Fruit fly (Drosophila melanogaster) whole organism, embryonic: Measurements from ENCODE around the gene CG6340.

Source experiments
- Adf1 ChIP-seq: fragments of 200-800 bp; sonication (Bioruptor generic); IDR thresholded peaks from 2 replicates; pipeline ENCODE4 v1.3.6; 2022; ENCODE audit warnings: missing biosample characterization, missing genetic modification characterization
- CG10543 ChIP-seq: fragments of 200-800 bp; sonication (Bioruptor generic); optimal IDR thresholded peaks from 3 replicates; lab custom pipeline; 2017; ENCODE audit warnings: missing biosample characterization, mild to moderate bottlenecking, missing genetic modification characterization, moderate library complexity
- CG10979 ChIP-seq: fragments of 200-800 bp; sonication (Bioruptor generic); optimal IDR thresholded peaks from 2 replicates; lab custom pipeline; 2018; ENCODE audit warnings: missing biosample characterization, mild to moderate bottlenecking, missing genetic modification characterization, moderate library complexity
- CG12391 ChIP-seq: fragments of 200-800 bp; sonication (Bioruptor generic); optimal IDR thresholded peaks from 3 replicates; lab custom pipeline; 2018; ENCODE audit warnings: missing biosample characterization, mild to moderate bottlenecking, missing genetic modification characterization, moderate library complexity
- CG13775 ChIP-seq: fragments of 200-800 bp; sonication (Bioruptor generic); optimal IDR thresholded peaks from 3 replicates; lab custom pipeline; 2017; ENCODE audit warnings: missing biosample characterization, mild to moderate bottlenecking, missing genetic modification characterization
- CG13894 ChIP-seq: fragments of 200-800 bp; sonication (Bioruptor generic); optimal IDR thresholded peaks from 3 replicates; lab custom pipeline; 2018; ENCODE audit warnings: missing biosample characterization, mild to moderate bottlenecking, missing genetic modification characterization, moderate library complexity
- CG14441 ChIP-seq: fragments of 200-800 bp; sonication (Bioruptor generic); IDR thresholded peaks from 2 replicates; pipeline ENCODE4 v1.3.6; 2022; ENCODE audit warnings: missing biosample characterization, missing genetic modification characterization
- CG14965 ChIP-seq: fragments of 200-800 bp; sonication (Bioruptor generic); optimal IDR thresholded peaks from 2 replicates; lab custom pipeline; 2016; ENCODE audit warnings: missing biosample characterization, missing genetic modification characterization, borderline replicate concordance
- CG17612 ChIP-seq: fragments of 200-800 bp; sonication (Bioruptor generic); IDR thresholded peaks from 2 replicates; pipeline ENCODE4 v1.3.6; 2022; ENCODE audit warnings: missing biosample characterization, missing genetic modification characterization
- CG2199 ChIP-seq: fragments of 200-800 bp; sonication (Bioruptor generic); IDR thresholded peaks from 3 replicates; pipeline ENCODE4 v1.3.6; 2022; ENCODE audit warnings: missing biosample characterization, missing genetic modification characterization
- CG30431 ChIP-seq: fragments of 200-800 bp; sonication (Bioruptor generic); optimal IDR thresholded peaks from 2 replicates; lab custom pipeline; 2017; ENCODE audit warnings: missing biosample characterization, missing genetic modification characterization
- CG31388 ChIP-seq: fragments of 200-800 bp; sonication (Bioruptor generic); optimal IDR thresholded peaks from 2 replicates; lab custom pipeline; 2016; ENCODE audit warnings: missing biosample characterization, missing genetic modification characterization
- CG3726 ChIP-seq: fragments of 200-800 bp; sonication (Bioruptor generic); IDR thresholded peaks from 3 replicates; pipeline ENCODE4, ENCODE4 v1.3.6; 2022; ENCODE audit warnings: missing biosample characterization, missing genetic modification characterization
- CG4617 ChIP-seq: fragments of 200-800 bp; sonication (Bioruptor generic); optimal IDR thresholded peaks from 3 replicates; lab custom pipeline; 2016; ENCODE audit warnings: missing biosample characterization, missing genetic modification characterization, borderline replicate concordance
- CG6175 ChIP-seq: fragments of 200-800 bp; sonication (Bioruptor generic); IDR thresholded peaks from 3 replicates; pipeline ENCODE4 v1.3.6; 2022; ENCODE audit warnings: missing biosample characterization, missing genetic modification characterization
- CG6765 ChIP-seq: fragments of 200-800 bp; sonication (Bioruptor generic); optimal IDR thresholded peaks from 3 replicates; lab custom pipeline; 2017; ENCODE audit warnings: missing biosample characterization, mild to moderate bottlenecking, missing genetic modification characterization
- CG7556 ChIP-seq: fragments of 200-800 bp; sonication (Bioruptor generic); optimal IDR thresholded peaks from 2 replicates; lab custom pipeline; 2017; ENCODE audit warnings: missing biosample characterization, mild to moderate bottlenecking, missing genetic modification characterization
- CG7928 ChIP-seq: fragments of 200-800 bp; sonication (Bioruptor generic); optimal IDR thresholded peaks from 2 replicates; lab custom pipeline; 2017; ENCODE audit warnings: missing biosample characterization, mild to moderate bottlenecking, missing genetic modification characterization
- CG8290 ChIP-seq, 3 experiments: fragments of 200-800 bp; sonication (Bioruptor generic); optimal IDR thresholded peaks; 2 replicates each; lab custom pipeline; 2016 to 2019; ENCODE audit warnings: missing biosample characterization in 3 of 3, missing genetic modification characterization in 3 of 3, mild to moderate bottlenecking in 2 of 3, moderate library complexity in 1 of 3
- CG8765 ChIP-seq: fragments of 200-800 bp; sonication (Bioruptor generic); IDR thresholded peaks from 2 replicates; pipeline ENCODE4 v1.3.6; 2022; ENCODE audit warnings: missing biosample characterization, missing genetic modification characterization
- Dp ChIP-seq: fragments of 200-800 bp; sonication (Bioruptor generic); optimal IDR thresholded peaks from 2 replicates; lab custom pipeline; 2018; ENCODE audit warnings: missing biosample characterization, mild to moderate bottlenecking, missing genetic modification characterization, moderate library complexity
- E2f2 ChIP-seq: fragments of 200-800 bp; sonication (Bioruptor generic); IDR thresholded peaks from 2 replicates; pipeline ENCODE4 v1.3.6; 2022; ENCODE audit warnings: missing biosample characterization, missing genetic modification characterization
- ERR ChIP-seq: fragments of 200-800 bp; sonication (Bioruptor generic); optimal IDR thresholded peaks from 2 replicates; lab custom pipeline; 2016; ENCODE audit warnings: missing biosample characterization, missing genetic modification characterization
- MTF-1 ChIP-seq: fragments of 200-800 bp; sonication (Bioruptor generic); optimal IDR thresholded peaks from 2 replicates; lab custom pipeline; 2018; ENCODE audit warnings: missing biosample characterization, mild to moderate bottlenecking, missing genetic modification characterization, borderline replicate concordance
- Med ChIP-seq: fragments of 200-800 bp; sonication (Bioruptor generic); peaks from one replicate; lab custom pipeline; 2016; ENCODE audit warnings: missing biosample characterization, missing genetic modification characterization, mild to moderate bottlenecking, inconsistent platforms, moderate library complexity
- Mrtf ChIP-seq: fragments of 200-800 bp; sonication (Bioruptor generic); IDR thresholded peaks from 3 replicates; pipeline ENCODE4 v1.3.6; 2022; ENCODE audit warnings: missing biosample characterization, missing genetic modification characterization
- Opbp ChIP-seq: fragments of 200-800 bp; sonication (Bioruptor generic); IDR thresholded peaks from 3 replicates; pipeline ENCODE4 v1.3.6; 2022; ENCODE audit warnings: missing biosample characterization, missing genetic modification characterization; ENCODE audit not compliant: partially characterized antibody
- Rx ChIP-seq: fragments of 200-800 bp; sonication (Bioruptor generic); IDR thresholded peaks from 2 replicates; pipeline ENCODE4 v1.3.6; 2022; ENCODE audit warnings: missing biosample characterization, missing genetic modification characterization
- Sox100B ChIP-seq: fragments of 200-800 bp; sonication (Bioruptor generic); optimal IDR thresholded peaks from 3 replicates; lab custom pipeline; 2018; ENCODE audit warnings: missing biosample characterization, mild to moderate bottlenecking, missing genetic modification characterization
- Taf1 ChIP-seq: fragments of 200-800 bp; sonication (Bioruptor generic); IDR thresholded peaks from 2 replicates; pipeline ENCODE4 v1.3.6; 2022; ENCODE audit warnings: missing biosample characterization, missing genetic modification characterization
- amos ChIP-seq: fragments of 200-800 bp; sonication (Bioruptor generic); IDR thresholded peaks from 2 replicates; pipeline ENCODE4 v1.3.6; 2022; ENCODE audit warnings: missing biosample characterization, missing genetic modification characterization; ENCODE audit not compliant: partially characterized antibody
- bcd ChIP-seq: fragments of 200-800 bp; sonication (Bioruptor generic); optimal IDR thresholded peaks from 2 replicates; lab custom pipeline; 2017; ENCODE audit warnings: missing biosample characterization, mild to moderate bottlenecking, missing genetic modification characterization
- br ChIP-seq: fragments of >200 bp; optimal IDR thresholded peaks from 2 replicates; lab custom pipeline; 2017
- btn ChIP-seq: fragments of 200-800 bp; sonication (Bioruptor generic); optimal IDR thresholded peaks from 2 replicates; lab custom pipeline; 2016; ENCODE audit warnings: missing biosample characterization, missing genetic modification characterization
- eve ChIP-seq, 2 experiments: fragments of >200 bp; optimal IDR thresholded peaks; 2 replicates each; lab custom pipeline; 2017; ENCODE audit warnings: missing biosample characterization in 2 of 2, missing genetic modification characterization in 2 of 2
- eyg ChIP-seq: fragments of 200-800 bp; sonication (Bioruptor generic); optimal IDR thresholded peaks from 3 replicates; lab custom pipeline; 2016; ENCODE audit warnings: missing biosample characterization, missing genetic modification characterization
- gem ChIP-seq: fragments of 200-800 bp; sonication (Bioruptor generic); optimal IDR thresholded peaks from 2 replicates; lab custom pipeline; 2019; ENCODE audit warnings: missing biosample characterization, mild to moderate bottlenecking, missing genetic modification characterization, moderate library complexity
- insv ChIP-seq, 2 experiments: fragments of 200-800 bp; sonication (Bioruptor generic); optimal IDR thresholded peaks; 3 replicates each; lab custom pipeline; 2016 to 2018; ENCODE audit warnings: missing biosample characterization in 2 of 2, missing genetic modification characterization in 2 of 2
- jigr1 ChIP-seq: fragments of 200-800 bp; sonication (Bioruptor generic); IDR thresholded peaks from 3 replicates; pipeline ENCODE4 v1.3.6; 2022; ENCODE audit warnings: missing biosample characterization, missing genetic modification characterization
- jumu ChIP-seq: fragments of 200-800 bp; sonication (Bioruptor generic); optimal IDR thresholded peaks from 3 replicates; lab custom pipeline; 2016; ENCODE audit warnings: missing biosample characterization, missing genetic modification characterization
- kni ChIP-seq: fragments of 200-800 bp; sonication (Bioruptor generic); optimal IDR thresholded peaks from 3 replicates; lab custom pipeline; 2017; ENCODE audit warnings: mild to moderate bottlenecking, missing biosample characterization, missing genetic modification reagents, missing genetic modification characterization
- mirr ChIP-seq: fragments of 200-800 bp; sonication (Bioruptor generic); optimal IDR thresholded peaks from 3 replicates; lab custom pipeline; 2018; ENCODE audit warnings: missing biosample characterization, mild to moderate bottlenecking, missing genetic modification characterization
- nmo ChIP-seq: fragments of 200-800 bp; sonication (Bioruptor generic); optimal IDR thresholded peaks from 2 replicates; lab custom pipeline; 2018; ENCODE audit warnings: missing biosample characterization, mild to moderate bottlenecking, missing genetic modification characterization, moderate library complexity
- pzg ChIP-seq: fragments of 200-800 bp; sonication (Bioruptor generic); optimal IDR thresholded peaks from 3 replicates; lab custom pipeline; 2018; ENCODE audit warnings: missing biosample characterization, mild to moderate bottlenecking, missing genetic modification characterization, moderate library complexity
- sc ChIP-seq, 3 experiments: fragments of >200 bp in 2 of 3; fragments of 200-800 bp in 1 of 3; sonication (Bioruptor generic) in 1 of 3; optimal IDR thresholded peaks; 2 replicates in 2 of 3; 3 replicates in 1 of 3; lab custom pipeline; 2017; ENCODE audit warnings: mild to moderate bottlenecking in 1 of 3, missing biosample characterization in 1 of 3, missing genetic modification characterization in 1 of 3, missing genetic modification reagents in 1 of 3
- seq ChIP-seq: fragments of 200-800 bp; sonication (Bioruptor generic); IDR thresholded peaks from 2 replicates; pipeline ENCODE4 v1.3.6; 2022; ENCODE audit warnings: missing biosample characterization, missing genetic modification characterization
- slbo ChIP-seq: fragments of 200-800 bp; sonication (Bioruptor generic); IDR thresholded peaks from 2 replicates; pipeline ENCODE4 v1.3.6; 2022; ENCODE audit warnings: missing biosample characterization, missing genetic modification characterization
- stc ChIP-seq: fragments of 200-800 bp; sonication (Bioruptor generic); IDR thresholded peaks from 2 replicates; pipeline ENCODE4 v1.3.6; 2022; ENCODE audit warnings: missing biosample characterization, missing genetic modification characterization
- unpg ChIP-seq: fragments of 200-800 bp; sonication (Bioruptor generic); optimal IDR thresholded peaks from 3 replicates; lab custom pipeline; 2018; ENCODE audit warnings: missing biosample characterization, mild to moderate bottlenecking, missing genetic modification characterization, moderate library complexity
- vvl ChIP-seq: fragments of 200-800 bp; sonication (Bioruptor generic); IDR thresholded peaks from 2 replicates; pipeline ENCODE4 v1.3.6; 2022; ENCODE audit warnings: missing biosample characterization, missing genetic modification characterization
- wek ChIP-seq: fragments of 200-800 bp; sonication (Bioruptor generic); optimal IDR thresholded peaks from 3 replicates; lab custom pipeline; 2018; ENCODE audit warnings: missing biosample characterization, mild to moderate bottlenecking, missing genetic modification characterization, moderate library complexity

The CG6340 gene

dm6 chrX:15530369-15530768 is 48.2 kb downstream of the CG6340 start (continued):
- TF ChIP-seq ERR (no peak), CG10979 (tag; lab: Kevin White, UChicago) (peak; percentile 8), Mrtf (no peak), Rx (GFP tag; lab: Robert Waterston, UW) (no peak), pzg (GFP tag; lab: Kevin White, UChicago) (no peak), vvl (GFP tag; lab: Robert Waterston, UW) (no peak), wek (GFP tag; lab: Kevin White, UChicago) (no peak), CG8765 (GFP tag; lab: Robert Waterston, UW) (no peak), gem (peak; percentile 52), CG13894 (tag; lab: Kevin White, UChicago) (no peak), CG31388 (GFP tag; lab: Kevin White, UChicago) (no peak), eyg (GFP tag; lab: Kevin White, UChicago) (no peak), CG8290 (GFP tag; optimal IDR thresholded peaks at IDR 0.05; lab: Kevin White, UChicago) (no peak), CG8290 (tag; optimal IDR thresholded peaks at IDR 0.05; lab: Kevin White, UChicago) (no peak), CG6175 (no peak), CG7556 (GFP tag; lab: Kevin White, UChicago) (peak; percentile 29), nmo (GFP tag; lab: Kevin White, UChicago) (peak; percentile 28), CG10543 (GFP tag; lab: Kevin White, UChicago) (no peak), kni (GFP tag; lab: Kevin White, UChicago) (no peak), CG7928 (GFP tag; lab: Kevin White, UChicago) (no peak), insv (GFP tag; optimal IDR thresholded peaks at IDR 0.05; lab: Kevin White, UChicago) (no peak), CG6765 (GFP tag; lab: Kevin White, UChicago) (no peak), slbo (GFP tag; lab: Robert Waterston, UW) (peak; percentile 14; the same call in 1 of the 2 replicates), Adf1 (GFP tag; lab: Robert Waterston, UW) (no peak), Sox100B (GFP tag; lab: Kevin White, UChicago) (no peak), stc (GFP tag; lab: Robert Waterston, UW) (no peak), CG13775 (GFP tag; lab: Kevin White, UChicago) (no peak), sc (optimal IDR thresholded peaks at IDR 0.05; lab: Kevin White, UChicago) (no peak), sc (GFP tag; optimal IDR thresholded peaks at IDR 0.05; lab: Kevin White, UChicago) (no peak), seq (GFP tag; lab: Robert Waterston, UW) (no peak), MTF-1 (GFP tag; lab: Kevin White, UChicago) (no peak), btn (GFP tag; lab: Kevin White, UChicago) (no peak), CG2199 (GFP tag; lab: Robert Waterston, UW) (no peak), CG14441 (GFP tag; lab: Robert Waterston, UW) (no peak), jigr1 (GFP tag; lab: Robert Waterston, UW) (no peak), Dp (GFP tag; lab: Kevin White, UChicago) (no peak), CG17612 (GFP tag; lab: Robert Waterston, UW) (no peak), CG12391 (peak; percentile 27), mirr (no peak), E2f2 (GFP tag; lab: Robert Waterston, UW) (no peak), CG3726 (no peak), jumu (GFP tag; lab: Kevin White, UChicago) (no peak), bcd (GFP tag; lab: Kevin White, UChicago) (no peak), Opbp (GFP tag; lab: Robert Waterston, UW) (no peak), Taf1 (GFP tag; lab: Robert Waterston, UW) (no peak), CG30431 (no peak), CG4617 (GFP tag; lab: Kevin White, UChicago) (no peak), CG14965 (GFP tag; lab: Kevin White, UChicago) (no peak), unpg (GFP tag; lab: Kevin White, UChicago) (no peak), br (no peak), eve (GFP tag; optimal IDR thresholded peaks at IDR 0.05; lab: Kevin White, UChicago) (no peak), amos (no peak), Med (GFP tag; lab: Kevin White, UChicago) (no peak)
